Worm (Caenorhabditis elegans) whole organism, L4 larva: ENCODE results near the gene thn-2.

ENCODE experiments used
- F10B5.3 ChIP-seq: sonication (generic microtip); optimal IDR thresholded peaks from 2 replicates; lab custom pipeline; 2016; ENCODE audit warnings: mild to moderate bottlenecking, missing genetic modification characterization, missing compliant biosample characterization
- F26F4.8 ChIP-seq: fragments of 200-800 bp; sonication (Bioruptor generic); conservative IDR thresholded peaks from 2 replicates; pipeline ENCODE4 v1.3.6; 2022; ENCODE audit warnings: missing genetic modification characterization, missing compliant biosample characterization
- F44E2.7 ChIP-seq: fragments of 200-800 bp; sonication (Bioruptor generic); IDR thresholded peaks from 2 replicates; pipeline ENCODE4 v2.1.2; 2022; ENCODE audit warnings: missing genetic modification characterization, missing compliant biosample characterization
- F49E8.2 ChIP-seq: sonication (generic microtip); optimal IDR thresholded peaks from 2 replicates; lab custom pipeline; 2016; ENCODE audit warnings: missing compliant biosample characterization, mild to moderate bottlenecking, missing genetic modification characterization, borderline replicate concordance
- R02D3.7 ChIP-seq: fragments of 150-350 bp; sonication (generic microtip); optimal IDR thresholded peaks from 3 replicates; lab custom pipeline; 2014; ENCODE audit warnings: missing biosample characterization, missing genetic modification characterization
- T20F7.1 ChIP-seq: fragments of 200-800 bp; sonication (Bioruptor generic); optimal IDR thresholded peaks from 2 replicates; lab custom pipeline; 2018; ENCODE audit warnings: mild to moderate bottlenecking, missing genetic modification characterization, missing compliant biosample characterization
- T26A8.4 ChIP-seq: fragments of 200-800 bp; sonication (Bioruptor generic); IDR thresholded peaks from 2 replicates; pipeline ENCODE4 v1.3.6; 2022; ENCODE audit warnings: missing genetic modification characterization, missing compliant biosample characterization
- aha-1 ChIP-seq: fragments of 150-350 bp; peaks from one replicate; lab custom pipeline; 2014; ENCODE audit warnings: missing biosample characterization, missing genetic modification characterization
- arid-1 ChIP-seq: fragments of 200-800 bp; sonication (Bioruptor generic); conservative IDR thresholded peaks from 2 replicates; pipeline ENCODE4 v1.3.6; 2022; ENCODE audit warnings: missing genetic modification reagents, missing genetic modification characterization, missing compliant biosample characterization
- attf-4 ChIP-seq: sonication (generic microtip); optimal IDR thresholded peaks from 3 replicates; lab custom pipeline; 2017; ENCODE audit warnings: missing biosample characterization, missing genetic modification characterization
- ceh-28 ChIP-seq: fragments of 150-350 bp; optimal IDR thresholded peaks from 2 replicates; lab custom pipeline; 2014; ENCODE audit warnings: missing biosample characterization, missing genetic modification reagents, missing genetic modification characterization
- ceh-44 ChIP-seq: fragments of 200-800 bp; sonication (Bioruptor generic); IDR thresholded peaks from 2 replicates; pipeline ENCODE4 v1.3.6; 2022; ENCODE audit warnings: missing genetic modification reagents, missing genetic modification characterization, missing compliant biosample characterization
- ces-1 ChIP-seq: fragments of 150-350 bp; sonication (generic microtip); optimal IDR thresholded peaks from 4 replicates; lab custom pipeline; 2014; ENCODE audit warnings: missing biosample characterization, missing genetic modification reagents, missing genetic modification characterization
- daf-16 ChIP-seq, 3 experiments: sonication (generic microtip); optimal IDR thresholded peaks; 2 replicates each; lab custom pipeline; 2016 to 2017; ENCODE audit warnings: missing genetic modification characterization in 3 of 3, missing genetic modification reagents in 3 of 3, mild to moderate bottlenecking in 2 of 3, missing compliant biosample characterization in 2 of 3, missing biosample characterization in 1 of 3, moderate library complexity in 1 of 3
- dmd-6 ChIP-seq: fragments of 200-800 bp; sonication (Bioruptor generic); IDR thresholded peaks from 2 replicates; pipeline ENCODE4 v1.3.6; 2022; ENCODE audit warnings: missing genetic modification reagents, missing genetic modification characterization, missing compliant biosample characterization
- dmd-9 ChIP-seq: fragments of 200-800 bp; sonication (Bioruptor generic); IDR thresholded peaks from 2 replicates; pipeline ENCODE4 v1.3.6; 2022; ENCODE audit warnings: missing genetic modification reagents, missing genetic modification characterization, missing compliant biosample characterization
- duxl-1 ChIP-seq: sonication (generic microtip); optimal IDR thresholded peaks from 2 replicates; lab custom pipeline; 2016; ENCODE audit warnings: mild to moderate bottlenecking, missing genetic modification characterization, moderate library complexity, missing compliant biosample characterization; ENCODE audit not compliant: poor library complexity
- dve-1 ChIP-seq: sonication (generic microtip); optimal IDR thresholded peaks from 2 replicates; lab custom pipeline; 2017; ENCODE audit warnings: antibody characterized with exemption, mild to moderate bottlenecking, missing genetic modification characterization, missing compliant biosample characterization; ENCODE audit not compliant: insufficient read depth
- fkh-10 ChIP-seq: fragments of 150-350 bp; optimal IDR thresholded peaks from 2 replicates; lab custom pipeline; 2014; ENCODE audit warnings: missing biosample characterization, missing genetic modification reagents, missing genetic modification characterization
- fos-1 ChIP-seq: fragments of 150-350 bp; optimal IDR thresholded peaks from 2 replicates; lab custom pipeline; 2014; ENCODE audit warnings: missing biosample characterization, missing genetic modification characterization
- gei-8 ChIP-seq: fragments of 200-800 bp; sonication (Bioruptor generic); optimal IDR thresholded peaks from 2 replicates; lab custom pipeline; 2018; ENCODE audit warnings: mild to moderate bottlenecking, missing genetic modification characterization, missing compliant biosample characterization
- hif-1 ChIP-seq, 2 experiments: sonication (generic microtip); optimal IDR thresholded peaks; 2 replicates each; lab custom pipeline; 2016 to 2017; ENCODE audit warnings: missing compliant biosample characterization in 2 of 2, missing genetic modification characterization in 2 of 2, missing genetic modification reagents in 2 of 2, missing genotype in 2 of 2, mild to moderate bottlenecking in 1 of 2
- hlh-11 ChIP-seq: fragments of 200-800 bp; sonication (Bioruptor generic); optimal IDR thresholded peaks from 2 replicates; lab custom pipeline; 2018; ENCODE audit warnings: mild to moderate bottlenecking, missing genetic modification characterization, missing compliant biosample characterization
- jun-1 ChIP-seq: fragments of 150-350 bp; optimal IDR thresholded peaks from 2 replicates; lab custom pipeline; 2014; ENCODE audit warnings: missing biosample characterization, missing genetic modification reagents, missing genetic modification characterization
- lim-7 ChIP-seq: fragments of 200-800 bp; sonication (Bioruptor generic); IDR thresholded peaks from 2 replicates; pipeline ENCODE4 v1.3.6; 2022; ENCODE audit warnings: missing genetic modification characterization, missing compliant biosample characterization
- lin-13 ChIP-seq: fragments of 150-350 bp; optimal IDR thresholded peaks from 2 replicates; lab custom pipeline; 2014; ENCODE audit warnings: missing biosample characterization, missing genetic modification reagents, missing genetic modification characterization
- lin-15B ChIP-seq: fragments of 150-350 bp; sonication (generic microtip); optimal IDR thresholded peaks from 3 replicates; lab custom pipeline; 2014; ENCODE audit warnings: missing biosample characterization, missing genetic modification characterization
- lin-29 ChIP-seq: fragments of 200-800 bp; sonication (Bioruptor generic); IDR thresholded peaks from 2 replicates; pipeline ENCODE4 v1.3.6; 2022; ENCODE audit warnings: missing genetic modification reagents, missing genetic modification characterization, missing compliant biosample characterization
- madf-5 ChIP-seq, 2 experiments: fragments of 200-800 bp; sonication (Bioruptor generic); IDR thresholded peaks; 2 replicates each; pipeline ENCODE4 v1.3.6; 2022; ENCODE audit warnings: missing compliant biosample characterization in 2 of 2, missing genetic modification characterization in 2 of 2
- mxl-2 ChIP-seq: fragments of 200-800 bp; sonication (Bioruptor generic); conservative IDR thresholded peaks from 2 replicates; pipeline ENCODE4 v1.3.6; 2022; ENCODE audit warnings: missing genetic modification reagents, missing genetic modification characterization, missing compliant biosample characterization
- nhr-111 ChIP-seq: fragments of 200-800 bp; sonication (Bioruptor generic); optimal IDR thresholded peaks from 2 replicates; lab custom pipeline; 2018; ENCODE audit warnings: mild to moderate bottlenecking, missing genetic modification characterization, missing compliant biosample characterization
- nhr-237 ChIP-seq: sonication (generic microtip); optimal IDR thresholded peaks from 2 replicates; lab custom pipeline; 2017; ENCODE audit warnings: missing biosample characterization, missing genetic modification characterization
- nhr-48 ChIP-seq: sonication (generic microtip); optimal IDR thresholded peaks from 2 replicates; lab custom pipeline; 2016; ENCODE audit warnings: mild to moderate bottlenecking, missing genetic modification characterization, missing compliant biosample characterization
- nhr-76 ChIP-seq: fragments of 150-350 bp; optimal IDR thresholded peaks from 2 replicates; lab custom pipeline; 2014; ENCODE audit warnings: missing biosample characterization, missing genetic modification characterization
- php-3 ChIP-seq: fragments of 200-800 bp; sonication (Bioruptor generic); IDR thresholded peaks from 2 replicates; pipeline ENCODE4 v1.3.6; 2022; ENCODE audit warnings: missing genetic modification reagents, missing genetic modification characterization, missing compliant biosample characterization
- pqm-1 ChIP-seq: sonication (generic microtip); optimal IDR thresholded peaks from 2 replicates; lab custom pipeline; 2017; ENCODE audit warnings: missing biosample characterization, missing genetic modification characterization
- saeg-2 ChIP-seq: fragments of 200-800 bp; sonication (Bioruptor generic); IDR thresholded peaks from 2 replicates; pipeline ENCODE4 v1.3.6; 2022; ENCODE audit warnings: missing genetic modification reagents, missing genetic modification characterization, missing compliant biosample characterization
- sdz-12 ChIP-seq: fragments of 200-800 bp; sonication (Bioruptor generic); optimal IDR thresholded peaks from 2 replicates; lab custom pipeline; 2018; ENCODE audit warnings: mild to moderate bottlenecking, missing genetic modification characterization, missing compliant biosample characterization
- set-16 ChIP-seq: fragments of 200-800 bp; sonication (Bioruptor generic); IDR thresholded peaks from 2 replicates; pipeline ENCODE4 v1.3.6; 2022; ENCODE audit warnings: missing genetic modification reagents, missing genetic modification characterization, missing compliant biosample characterization
- snpc-1.2 ChIP-seq: fragments of 200-800 bp; sonication (Bioruptor generic); IDR thresholded peaks from 2 replicates; pipeline ENCODE4 v1.3.6; 2022; ENCODE audit warnings: missing genetic modification reagents, missing genetic modification characterization, missing compliant biosample characterization
- tra-1 ChIP-seq: fragments of 200-800 bp; sonication (Bioruptor generic); IDR thresholded peaks from 2 replicates; pipeline ENCODE4 v1.3.6; 2022; ENCODE audit warnings: missing genetic modification reagents, missing genetic modification characterization, missing compliant biosample characterization
- unc-130 ChIP-seq: sonication (generic microtip); optimal IDR thresholded peaks from 2 replicates; lab custom pipeline; 2016; ENCODE audit warnings: missing genetic modification reagents, missing genetic modification characterization, missing compliant biosample characterization
- zfp-3 ChIP-seq: fragments of 200-800 bp; sonication (Bioruptor generic); conservative IDR thresholded peaks from 2 replicates; pipeline ENCODE4 v1.3.6; 2022; ENCODE audit warnings: missing genetic modification reagents, missing genetic modification characterization, missing compliant biosample characterization

thn-2 gene

ce11 chrIV:12427687-12428284, 44.8 kb downstream of the thn-2 start:
- 0 out of 2 replicates have a peak, but pooled peaks have one; percentile 5 for TF ChIP-seq snpc-1.2 (GFP tag; lab: Robert Waterston, UW)
- peak; percentile 49 for TF ChIP-seq hlh-11 (tag; lab: Kevin White, UChicago)
- TF ChIP-seq lin-13 (GFP tag; lab: Kevin White, UChicago): no peak
- TF ChIP-seq ceh-28 (tag; lab: Kevin White, UChicago): no peak
- TF ChIP-seq F49E8.2: no peak
- TF ChIP-seq nhr-111 (GFP tag; lab: Kevin White, UChicago): no peak
- TF ChIP-seq zfp-3: no peak
- TF ChIP-seq dmd-9 (GFP tag; lab: Robert Waterston, UW): no peak
- no peak for TF ChIP-seq nhr-76 (tag; lab: Kevin White, UChicago)
- TF ChIP-seq mxl-2 (GFP tag; lab: Robert Waterston, UW): no peak; the same call in 1 of the 2 replicates
- TF ChIP-seq php-3 (GFP tag; lab: Robert Waterston, UW): 0 out of 2 replicates have a peak, but pooled peaks have one; percentile 13
- TF ChIP-seq T20F7.1 (GFP tag; lab: Kevin White, UChicago): no peak
- TF ChIP-seq hif-1 (tag; optimal IDR thresholded peaks at IDR 0.05; lab: Kevin White, UChicago): no peak
- no peak for TF ChIP-seq dmd-6 (GFP tag; lab: Robert Waterston, UW)
- TF ChIP-seq ces-1 (GFP tag; lab: Kevin White, UChicago): no peak
- TF ChIP-seq F44E2.7 (GFP tag; lab: Robert Waterston, UW): 0 out of 2 replicates have a peak, but pooled peaks have one; percentile 32
- TF ChIP-seq ceh-44 (GFP tag; lab: Robert Waterston, UW): no peak
- TF ChIP-seq daf-16 (GFP tag; optimal IDR thresholded peaks at IDR 0.05; lab: Kevin White, UChicago): no peak
- no peak for TF ChIP-seq daf-16 (tag; optimal IDR thresholded peaks at IDR 0.05; lab: Kevin White, UChicago)
- peak in 1 of 2 experiments; percentile 99; a peak in 2 of 4 replicates for TF ChIP-seq madf-5 (GFP tag; IDR thresholded peaks at IDR 0.05; lab: Robert Waterston, UW)
- TF ChIP-seq tra-1 (GFP tag; lab: Robert Waterston, UW): no peak
- no peak for TF ChIP-seq aha-1
- no peak for TF ChIP-seq F10B5.3 (tag; lab: Kevin White, UChicago)
- no peak for TF ChIP-seq fos-1 (tag; lab: Kevin White, UChicago)
- TF ChIP-seq attf-4: no peak
- no peak for TF ChIP-seq duxl-1 (tag; lab: Kevin White, UChicago)
- TF ChIP-seq pqm-1: no peak
- no peak for TF ChIP-seq dve-1 (tag; lab: Kevin White, UChicago)
- no peak for TF ChIP-seq unc-130 (GFP tag; lab: Kevin White, UChicago)
- TF ChIP-seq set-16 (GFP tag; lab: Robert Waterston, UW): peak; percentile 99
- peak; percentile 47; the same call in 1 of the 2 replicates for TF ChIP-seq T26A8.4 (GFP tag; lab: Robert Waterston, UW)
- TF ChIP-seq jun-1: no peak
- no peak for TF ChIP-seq nhr-48
- 0 out of 2 replicates have a peak, but pooled peaks have one; percentile 36 for TF ChIP-seq saeg-2 (GFP tag; lab: Robert Waterston, UW)
- TF ChIP-seq fkh-10 (GFP tag; lab: Kevin White, UChicago): no peak
- no peak for TF ChIP-seq R02D3.7 (tag; lab: Kevin White, UChicago)
- no peak for TF ChIP-seq lin-15B (tag; lab: Kevin White, UChicago)
- TF ChIP-seq gei-8: no peak
- TF ChIP-seq lin-29 (GFP tag; lab: Robert Waterston, UW): 0 out of 2 replicates have a peak, but pooled peaks have one; percentile 17
- TF ChIP-seq arid-1 (GFP tag; lab: Robert Waterston, UW): no peak
- no peak for TF ChIP-seq F26F4.8 (GFP tag; lab: Robert Waterston, UW)
- TF ChIP-seq nhr-237 (tag; lab: Kevin White, UChicago): no peak
- TF ChIP-seq lim-7 (GFP tag; lab: Robert Waterston, UW): no peak
- no peak for TF ChIP-seq sdz-12 (GFP tag; lab: Kevin White, UChicago)
